Worm (Caenorhabditis elegans): ENCODE results near the gene H14A12.5.

H14A12.5 gene

DNA sequence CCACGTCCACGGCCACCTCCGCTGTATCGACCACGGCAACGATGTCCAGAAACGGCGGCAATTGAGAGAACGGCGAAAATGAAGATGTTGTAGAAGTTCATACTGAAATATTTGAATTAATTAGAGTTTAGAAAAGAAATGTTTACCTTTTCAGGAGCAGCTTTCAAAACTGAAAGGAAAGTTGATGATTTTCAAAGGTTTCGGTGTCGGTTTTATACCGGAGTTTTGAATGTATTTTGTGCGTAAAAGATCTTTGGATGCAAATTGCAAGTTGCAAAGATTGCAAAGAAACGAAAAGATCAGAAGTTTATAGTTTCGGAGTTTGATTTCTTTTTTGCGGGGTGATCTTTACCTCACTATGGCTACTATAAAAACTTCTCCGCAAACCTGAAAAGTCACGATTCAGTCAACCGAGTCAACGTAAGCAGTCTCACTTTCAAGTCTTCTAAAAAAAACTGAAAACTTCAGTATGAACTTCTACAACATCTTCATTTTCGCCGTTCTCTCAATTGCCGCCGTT is 10.0 kb downstream of the H14A12.5 start, which contains the start of the genes fipr-19 and fipr-18:
Gene fipr-19 (minus strand): TSS at position 101 of the 520 bp plus-strand sequence.
Gene fipr-18 (plus strand): TSS at position 470 of the 520 bp plus-strand sequence.
- TF ChIP-seq rpc-1 (optimal IDR thresholded peaks at IDR 0.05) (no peak), rpc-1 (tag; optimal IDR thresholded peaks at IDR 0.05) (no peak), hmg-1.2 (GFP tag; IDR thresholded peaks at IDR 0.05) (no peak), zim-3 (tag; optimal IDR thresholded peaks at IDR 0.05) (no peak), let-526 (GFP tag; IDR thresholded peaks at IDR 0.05) (no peak), madf-6 (GFP tag; IDR thresholded peaks at IDR 0.05) (no peak), attf-3 (GFP tag; conservative IDR thresholded peaks at IDR 0.05) (no peak), somi-1 (GFP tag; optimal IDR thresholded peaks at IDR 0.05) (no peak), ceh-40 (GFP tag; IDR thresholded peaks at IDR 0.05) (no peak), ztf-6 (GFP tag; IDR thresholded peaks at IDR 0.05) (no peak), ekl-4 (GFP tag; IDR thresholded peaks at IDR 0.05) (no peak), Y56A3A.18 (GFP tag; IDR thresholded peaks at IDR 0.05) (no peak), sptf-2 (GFP tag; optimal IDR thresholded peaks at IDR 0.05) (no peak), xnd-1 (tag; optimal IDR thresholded peaks at IDR 0.05) (no peak), nfya-1 (tag; optimal IDR thresholded peaks at IDR 0.05; ENCODE audit: borderline replicate concordance, insufficient read depth) (no peak)

ce11 chrIII:7456640-7457039 is 12.2 kb downstream of the H14A12.5 start, which contains the start of gene Y69F12A.1:
TSS of gene Y69F12A.1 (plus strand) at chrIII:7456940.
- no peak for TF ChIP-seq K12H6.12 (tag; optimal IDR thresholded peaks at IDR 0.05)
- no peak for TF ChIP-seq attf-5 (GFP tag; optimal IDR thresholded peaks at IDR 0.05)
- TF ChIP-seq rec-8 (tag; optimal IDR thresholded peaks at IDR 0.05), result no peak
- TF ChIP-seq mxl-1 (tag; optimal IDR thresholded peaks at IDR 0.05), result no peak
- no peak for TF ChIP-seq aptf-3 (GFP tag; IDR thresholded peaks at IDR 0.05)
- TF ChIP-seq B0019.2 (GFP tag; conservative IDR thresholded peaks at IDR 0.05), result no peak
- TF ChIP-seq F52B5.7 (tag; optimal IDR thresholded peaks at IDR 0.05), result no peak
- TF ChIP-seq K11D2.4 (GFP tag; IDR thresholded peaks at IDR 0.05), result no peak
- TF ChIP-seq mcd-1 (GFP tag; IDR thresholded peaks at IDR 0.05), result no peak
- TF ChIP-seq C17E4.6 (GFP tag; IDR thresholded peaks at IDR 0.05), result no peak
- no peak for TF ChIP-seq nhr-80 (tag; optimal IDR thresholded peaks at IDR 0.05)
- no peak for TF ChIP-seq F37B4.10 (GFP tag; IDR thresholded peaks at IDR 0.05)
- TF ChIP-seq cebp-2 (GFP tag; IDR thresholded peaks at IDR 0.05), result no peak
- no peak for TF ChIP-seq ets-4 (GFP tag; optimal IDR thresholded peaks at IDR 0.05)

ce11 chrIII:7453653-7454124 is 15.2 kb downstream of the H14A12.5 start, which contains the start of gene alh-12:
TSS of gene alh-12 (plus strand) at chrIII:7454074.
- TF ChIP-seq let-607 (tag; optimal IDR thresholded peaks at IDR 0.05) (peak in 1 of 2 experiments; percentile 36), die-1 (tag; optimal IDR thresholded peaks at IDR 0.05) (no peak), zim-3 (tag; optimal IDR thresholded peaks at IDR 0.05) (no peak), ztf-22 (GFP tag; optimal IDR thresholded peaks at IDR 0.05) (peak; percentile 9), Y79H2A.3 (GFP tag; conservative IDR thresholded peaks at IDR 0.05) (no peak), unc-62 (GFP tag; optimal IDR thresholded peaks at IDR 0.05) (peak; percentile 51), dox-1 (GFP tag; IDR thresholded peaks at IDR 0.05) (0 out of 2 replicates have a peak, but pooled peaks have one; percentile 30), lin-26 (GFP tag; IDR thresholded peaks at IDR 0.05) (no peak), nhr-80 (tag; optimal IDR thresholded peaks at IDR 0.05) (peak; percentile 93), ceh-40 (GFP tag; IDR thresholded peaks at IDR 0.05) (no peak), tbx-9 (tag; optimal IDR thresholded peaks at IDR 0.05; ENCODE audit: borderline replicate concordance) (no peak)
